Fruit fly (Drosophila melanogaster) whole organism, larva: ENCODE results near the gene Nmdmc.

ENCODE experiments used
- noc ChIP-seq: fragments of 200-800 bp; sonication (Bioruptor generic); optimal IDR thresholded peaks from 3 replicates; lab custom pipeline; 2019; ENCODE audit warnings: missing biosample characterization, mild to moderate bottlenecking, missing genetic modification characterization, moderate library complexity

Nmdmc gene

DNA sequence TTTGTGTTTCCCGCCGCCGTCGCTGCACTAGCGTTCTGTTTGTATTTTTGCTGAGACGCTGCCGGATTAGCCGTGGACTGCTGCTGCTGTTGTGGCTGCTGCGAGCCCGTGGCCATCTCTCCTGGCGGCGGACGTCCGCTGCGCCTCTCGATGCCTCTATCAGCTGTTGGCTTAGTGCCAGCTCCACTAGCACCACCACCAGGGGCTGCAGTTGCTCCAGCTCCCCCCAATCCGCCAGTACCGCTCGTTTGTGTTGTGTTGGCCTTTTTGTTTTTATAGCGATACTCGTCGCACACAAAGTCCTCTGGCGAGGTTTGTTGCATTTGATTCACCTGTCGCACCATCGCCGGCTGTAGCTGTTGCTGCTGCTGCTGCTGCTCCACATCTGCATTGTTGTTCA is 39.7 kb downstream of the Nmdmc start:
- no peak for TF ChIP-seq noc

DNA sequence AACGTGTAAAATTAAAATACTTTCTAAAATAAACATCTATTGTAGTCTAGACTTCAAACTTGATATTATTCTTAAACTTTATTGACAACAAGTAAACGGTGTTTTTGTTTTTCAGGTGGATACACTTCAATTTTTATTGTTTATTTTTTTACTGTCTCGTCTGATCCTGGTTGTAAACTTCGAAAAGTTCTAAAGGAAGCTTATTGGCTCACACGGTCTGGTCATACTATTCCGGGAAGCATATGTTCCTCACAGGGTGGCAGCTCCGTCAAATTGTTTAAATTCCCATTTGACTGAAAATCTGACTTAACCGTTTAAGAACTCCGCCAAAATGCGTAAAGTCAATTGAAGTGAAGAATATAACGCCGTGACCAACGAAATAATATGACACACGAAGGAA is 42.2 kb downstream of the Nmdmc start, which contains the start of gene CG11983:
Gene CG11983, plus strand, starts transcription at position 120 of the 400 bp plus-strand sequence.
- TF ChIP-seq noc: no peak

DNA sequence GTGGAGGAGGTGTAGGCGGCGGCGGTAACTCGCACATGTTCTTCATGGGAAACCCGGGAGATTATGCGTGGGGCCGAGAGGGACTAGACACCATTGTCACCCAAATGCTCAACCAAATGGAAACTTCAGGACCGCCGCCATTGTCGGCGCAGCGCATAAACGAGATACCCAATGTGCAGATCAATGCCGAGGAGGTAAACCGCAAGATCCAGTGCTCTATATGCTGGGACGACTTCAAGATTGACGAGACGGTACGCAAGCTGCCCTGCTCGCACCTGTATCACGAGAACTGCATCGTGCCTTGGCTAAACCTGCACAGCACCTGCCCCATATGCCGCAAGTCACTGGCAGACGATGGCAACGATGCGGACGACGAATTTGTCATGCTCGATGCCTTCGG is 43.1 kb downstream of the Nmdmc start:
- TF ChIP-seq noc: no peak

DNA sequence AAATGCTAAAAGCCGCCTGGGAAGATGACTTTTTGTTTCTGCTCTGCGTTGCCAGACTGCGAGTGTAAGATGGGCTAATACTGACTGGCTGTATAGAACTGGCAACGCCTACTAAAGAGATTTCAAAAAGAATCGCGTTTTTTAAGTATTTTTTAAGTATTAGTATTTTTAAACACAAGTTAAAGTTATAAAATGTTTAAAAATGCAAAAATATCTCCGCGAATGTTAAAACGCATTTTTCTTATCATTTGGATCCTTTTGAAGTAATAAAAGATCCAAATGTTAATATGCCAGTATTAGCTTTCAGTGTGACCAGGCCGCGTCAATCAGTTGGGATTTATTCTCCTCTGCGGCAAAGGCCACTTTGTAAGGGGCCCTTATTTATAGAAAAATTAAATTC is 44.2 kb downstream of the Nmdmc start, which contains the start of the genes Prosbeta3 and Iru:
Gene Prosbeta3, minus strand, starts transcription at position 98 of the 400 bp plus-strand sequence.
Gene Iru, plus strand, starts transcription at position 328 of the 400 bp plus-strand sequence.
- no peak for TF ChIP-seq noc

DNA sequence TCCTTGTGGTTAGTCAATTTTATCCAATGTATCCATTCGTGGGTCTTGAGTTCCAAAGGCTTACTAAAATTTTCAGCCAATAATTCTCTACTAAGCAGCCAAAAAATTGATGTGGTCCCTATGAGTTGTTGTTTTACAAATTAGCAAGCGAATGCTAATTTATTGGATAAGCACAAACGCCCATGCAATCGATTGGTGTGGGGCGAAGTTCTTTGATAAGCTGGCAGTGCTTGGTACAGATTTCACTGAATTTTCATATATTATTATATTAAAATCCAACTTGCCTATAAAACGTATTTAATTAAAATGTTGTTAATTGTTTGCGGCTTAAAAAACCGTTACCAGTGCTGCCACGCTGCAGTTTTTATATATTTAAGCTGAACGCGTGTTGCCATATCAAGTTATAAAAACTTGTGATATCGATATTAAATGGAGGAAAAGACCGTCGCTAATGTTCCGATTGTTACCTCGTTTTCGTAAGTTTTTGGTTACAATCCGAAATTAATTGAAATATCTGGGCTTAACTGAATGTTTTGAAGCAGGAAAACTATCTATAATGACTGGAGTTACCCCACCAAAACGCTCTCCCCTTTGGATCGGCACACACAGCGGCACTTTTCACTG is 46.6 kb downstream of the Nmdmc start, which contains the start of the genes CG31100 and CG11980:
Gene CG31100, minus strand, starts transcription at position 51 of the 624 bp plus-strand sequence.
Gene CG11980, plus strand, starts transcription at position 418 of the 624 bp plus-strand sequence.
- TF ChIP-seq noc: no peak

DNA sequence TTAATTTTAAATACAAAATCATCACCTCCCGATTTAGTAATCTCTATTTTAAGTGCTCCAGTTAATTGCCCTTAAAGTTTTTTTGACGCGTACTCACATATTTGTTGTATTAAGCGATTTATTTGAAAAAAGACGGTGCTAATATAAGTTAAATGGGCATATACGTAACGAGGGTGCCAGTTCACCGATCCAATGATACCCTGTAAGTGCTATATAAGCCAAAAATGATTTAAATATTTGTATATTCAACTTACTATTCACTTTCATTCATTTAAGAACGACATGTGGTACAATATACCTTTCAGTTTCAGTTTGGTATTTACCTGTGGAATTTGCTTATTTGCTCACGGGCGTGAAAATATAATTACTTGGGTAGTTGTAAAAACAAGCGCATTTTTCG is 47.8 kb downstream of the Nmdmc start:
- TF ChIP-seq noc: no peak

DNA sequence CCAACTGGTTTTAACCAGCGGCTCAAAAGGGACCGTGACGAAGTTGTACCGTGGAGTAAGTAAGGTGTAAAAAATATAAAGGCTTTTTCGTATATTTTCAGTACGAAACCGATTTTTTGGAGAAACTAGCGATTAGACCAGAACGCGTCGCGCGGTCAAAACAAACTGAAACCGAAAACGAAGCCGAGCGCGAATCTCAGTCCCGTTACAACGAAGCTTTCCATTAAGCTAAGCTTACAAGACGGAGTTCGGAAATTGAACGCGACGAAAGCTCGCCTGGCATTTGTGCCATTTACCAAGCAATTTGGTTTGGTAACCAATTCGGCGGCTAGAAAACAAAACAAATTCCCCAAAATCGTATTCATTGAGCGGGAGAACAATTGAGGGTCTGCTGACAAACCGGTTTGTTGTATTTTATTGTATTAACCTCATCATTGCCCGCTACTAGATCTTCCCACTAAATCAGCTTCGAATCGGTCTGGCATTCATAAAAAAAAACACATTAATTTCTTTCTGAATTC is 48.6 kb downstream of the Nmdmc start:
- no peak for TF ChIP-seq noc

DNA sequence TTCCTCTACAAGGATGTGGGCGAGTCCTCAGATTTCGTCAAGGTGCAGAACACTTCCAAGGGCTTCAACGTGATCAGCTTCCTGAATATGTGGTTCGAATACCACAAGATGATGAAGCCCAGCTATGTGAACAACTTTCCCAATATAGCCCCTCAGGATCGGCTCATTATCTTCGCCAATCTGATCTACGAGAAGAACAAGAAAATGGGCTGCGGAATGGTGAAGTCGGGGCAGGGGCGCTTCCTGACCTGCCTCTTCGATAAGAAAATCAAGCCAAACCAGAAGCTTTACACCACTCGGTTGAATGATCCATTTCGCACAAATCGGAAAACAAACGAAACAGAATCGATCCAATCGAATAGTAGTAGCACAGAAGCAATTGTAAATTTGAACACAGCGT is 52.1 kb downstream of the Nmdmc start:
- no peak for TF ChIP-seq noc

DNA sequence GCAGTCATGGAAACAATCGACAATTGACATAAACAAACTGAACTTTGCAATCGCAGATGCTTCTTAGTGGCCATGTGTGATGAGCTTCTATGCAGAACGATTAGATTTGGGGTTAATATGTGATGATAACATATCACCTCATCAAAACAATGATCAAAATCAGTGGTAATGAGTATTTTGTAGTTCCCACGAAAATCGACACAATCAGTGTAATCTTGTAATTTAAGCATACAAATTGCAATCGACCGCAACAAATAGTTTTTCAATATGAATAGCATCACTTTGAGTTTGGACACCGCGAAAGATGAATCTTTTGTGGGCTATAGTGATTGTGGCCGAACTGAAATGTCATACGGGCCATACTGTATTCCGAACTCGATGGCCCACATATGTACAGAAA is 53.0 kb downstream of the Nmdmc start, which contains the start of gene CG11977:
Gene CG11977, plus strand, starts transcription at position 301 of the 400 bp plus-strand sequence.
- no peak for TF ChIP-seq noc

DNA sequence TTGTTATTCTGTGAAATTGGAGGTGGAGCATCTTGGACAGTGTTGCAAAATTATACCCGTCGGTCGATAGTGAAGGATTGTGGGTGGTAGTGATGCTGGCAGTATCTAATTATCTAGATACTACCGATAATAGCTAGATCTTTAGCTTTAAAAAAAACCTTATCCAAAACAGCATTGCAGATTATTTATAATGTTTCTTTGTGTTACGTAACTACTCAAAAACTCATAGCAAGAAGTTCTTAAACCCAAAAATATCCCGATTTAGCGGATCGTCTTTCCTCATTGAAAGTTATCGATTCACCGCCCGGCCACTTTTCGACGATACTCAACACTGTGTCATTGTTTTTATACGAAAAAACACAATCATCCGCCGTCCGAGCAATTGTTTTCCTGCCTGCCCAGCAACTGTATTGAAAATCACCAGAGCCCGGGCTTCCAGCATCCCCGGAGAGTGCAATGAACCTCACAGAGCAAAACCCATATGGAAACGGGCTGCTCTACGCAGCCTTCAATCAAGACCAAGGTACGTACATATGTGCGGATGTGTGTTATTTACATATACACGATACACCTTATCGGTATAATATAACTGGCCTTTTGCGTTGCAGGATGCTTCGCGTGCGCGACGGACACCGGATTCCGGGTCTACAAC is 57.3 kb downstream of the Nmdmc start, which contains the start of gene CG11975:
Gene CG11975, plus strand, starts transcription at position 326 of the 652 bp plus-strand sequence.
- peak; percentile 73 for TF ChIP-seq noc
